Fruit fly (Drosophila melanogaster) whole organism, pupa: Measurements from ENCODE around the gene Erk7.

Experiments
- CG10348 ChIP-seq: fragments of 200-800 bp; sonication (Bioruptor generic); IDR thresholded peaks from 2 replicates; pipeline ENCODE4 v1.3.6; 2022; ENCODE audit warnings: missing biosample characterization, missing genetic modification characterization
- CG12605 ChIP-seq: fragments of 200-800 bp; sonication (Bioruptor generic); IDR thresholded peaks from 2 replicates; pipeline ENCODE4 v1.3.6; 2022; ENCODE audit warnings: missing biosample characterization, missing genetic modification characterization
- CG13204 ChIP-seq: fragments of 200-800 bp; sonication (Bioruptor generic); optimal IDR thresholded peaks from 2 replicates; lab custom pipeline; 2018; ENCODE audit warnings: missing biosample characterization, mild to moderate bottlenecking, missing genetic modification characterization, moderate library complexity
- CG14655 ChIP-seq: fragments of 200-800 bp; sonication (Bioruptor generic); optimal IDR thresholded peaks from 3 replicates; lab custom pipeline; 2017; ENCODE audit warnings: mild to moderate bottlenecking, missing biosample characterization, missing genetic modification reagents, missing genetic modification characterization
- CG15710 ChIP-seq: fragments of 200-800 bp; sonication (Bioruptor generic); optimal IDR thresholded peaks from 2 replicates; lab custom pipeline; 2018; ENCODE audit warnings: missing biosample characterization, mild to moderate bottlenecking, missing genetic modification characterization, moderate library complexity
- CG17806 ChIP-seq: fragments of 200-800 bp; sonication (Bioruptor generic); optimal IDR thresholded peaks from 2 replicates; lab custom pipeline; 2018; ENCODE audit warnings: missing biosample characterization, mild to moderate bottlenecking, missing genetic modification characterization, moderate library complexity
- CG32121 ChIP-seq: fragments of 200-800 bp; sonication (Bioruptor generic); IDR thresholded peaks from 2 replicates; pipeline ENCODE4 v1.3.6; 2022; ENCODE audit warnings: missing biosample characterization, missing genetic modification characterization
- CG34367 ChIP-seq: fragments of 200-800 bp; sonication (Bioruptor generic); optimal IDR thresholded peaks from 2 replicates; lab custom pipeline; 2018; ENCODE audit warnings: missing biosample characterization, mild to moderate bottlenecking, missing genetic modification characterization
- CG4496 ChIP-seq: fragments of 200-800 bp; sonication (Bioruptor generic); IDR thresholded peaks from 3 replicates; pipeline ENCODE4 v1.3.6; 2022; ENCODE audit warnings: missing biosample characterization, missing genetic modification characterization
- CG8159 ChIP-seq: fragments of 200-800 bp; sonication (Bioruptor generic); optimal IDR thresholded peaks from 3 replicates; lab custom pipeline; 2018; ENCODE audit warnings: missing biosample characterization, mild to moderate bottlenecking, missing genetic modification characterization, moderate library complexity
- CG8301 ChIP-seq: fragments of 200-800 bp; sonication (Bioruptor generic); optimal IDR thresholded peaks from 2 replicates; lab custom pipeline; 2018; ENCODE audit warnings: missing biosample characterization, mild to moderate bottlenecking, missing genetic modification characterization
- D1 ChIP-seq: fragments of 200-800 bp; sonication (Bioruptor generic); optimal IDR thresholded peaks from 2 replicates; lab custom pipeline; 2018; ENCODE audit warnings: missing biosample characterization, mild to moderate bottlenecking, missing genetic modification characterization, moderate library complexity
- EcR ChIP-seq: fragments of 200-800 bp; sonication (Bioruptor generic); optimal IDR thresholded peaks from 3 replicates; lab custom pipeline; 2019; ENCODE audit warnings: missing biosample characterization, missing genetic modification characterization, mild to moderate bottlenecking, moderate library complexity, missing genetic modification reagents
- Ets98B ChIP-seq: fragments of 200-800 bp; sonication (Bioruptor generic); IDR thresholded peaks from 2 replicates; pipeline ENCODE4 v1.3.6; 2022; ENCODE audit warnings: missing biosample characterization, missing genetic modification characterization
- Pif1A ChIP-seq: fragments of 200-800 bp; sonication (Bioruptor generic); optimal IDR thresholded peaks from 3 replicates; lab custom pipeline; 2016; ENCODE audit warnings: missing biosample characterization, missing genetic modification characterization
- Pif1B ChIP-seq: fragments of 200-800 bp; sonication (Bioruptor generic); optimal IDR thresholded peaks from 3 replicates; lab custom pipeline; 2016; ENCODE audit warnings: missing biosample characterization, missing genetic modification characterization
- Snoo ChIP-seq: fragments of 200-800 bp; sonication (Bioruptor generic); optimal IDR thresholded peaks from 3 replicates; lab custom pipeline; 2017; ENCODE audit warnings: missing biosample characterization, mild to moderate bottlenecking, missing genetic modification characterization, inconsistent platforms
- fd96Ca ChIP-seq: fragments of 200-800 bp; sonication (Bioruptor generic); IDR thresholded peaks from 3 replicates; pipeline ENCODE4 v1.3.6; 2022; ENCODE audit warnings: missing biosample characterization, missing genetic modification characterization
- gl ChIP-seq: fragments of 200-800 bp; sonication (Bioruptor generic); optimal IDR thresholded peaks from 2 replicates; lab custom pipeline; 2018; ENCODE audit warnings: missing biosample characterization, mild to moderate bottlenecking, missing genetic modification characterization
- rn ChIP-seq: fragments of 200-800 bp; sonication (Bioruptor generic); IDR thresholded peaks from 2 replicates; pipeline ENCODE4 v1.3.6; 2022; ENCODE audit warnings: missing biosample characterization, missing genetic modification characterization

The Erk7 gene

dm6 chrX:9295518-9295917 is 28.0 kb upstream of the Erk7 start:
- TF ChIP-seq Snoo: no peak
- no peak for TF ChIP-seq rn (GFP tag; lab: Robert Waterston, UW)
- peak; percentile 35 for TF ChIP-seq CG8159 (tag; lab: Kevin White, UChicago)
- no peak for TF ChIP-seq CG12605 (GFP tag; lab: Robert Waterston, UW)
- TF ChIP-seq CG14655 (GFP tag; lab: Kevin White, UChicago): peak; percentile 4
- no peak for TF ChIP-seq CG32121 (GFP tag; lab: Robert Waterston, UW)
- no peak for TF ChIP-seq fd96Ca
- TF ChIP-seq Pif1B (GFP tag; lab: Kevin White, UChicago): no peak
- TF ChIP-seq Pif1A (GFP tag; lab: Kevin White, UChicago): no peak
- TF ChIP-seq CG17806: peak; percentile 6
- TF ChIP-seq Ets98B: no peak
- TF ChIP-seq CG34367: no peak
- peak; percentile 15 for TF ChIP-seq CG15710
- TF ChIP-seq CG10348 (GFP tag; lab: Robert Waterston, UW): no peak
- no peak for TF ChIP-seq D1 (tag; lab: Kevin White, UChicago)
- no peak for TF ChIP-seq EcR
- TF ChIP-seq CG8301 (tag; lab: Kevin White, UChicago): no peak

dm6 chrX:9291270-9291669 is 23.8 kb upstream of the Erk7 start:
- no peak for TF ChIP-seq CG4496 (GFP tag; lab: Robert Waterston, UW)
- no peak for TF ChIP-seq CG12605 (GFP tag; lab: Robert Waterston, UW)
- no peak for TF ChIP-seq rn (GFP tag; lab: Robert Waterston, UW)
- no peak for TF ChIP-seq CG10348 (GFP tag; lab: Robert Waterston, UW)
- no peak for TF ChIP-seq Pif1A (GFP tag; lab: Kevin White, UChicago)
- no peak for TF ChIP-seq CG14655 (GFP tag; lab: Kevin White, UChicago)
- TF ChIP-seq fd96Ca: no peak

- no peak for TF ChIP-seq Ets98B
- TF ChIP-seq CG13204 (GFP tag; lab: Kevin White, UChicago): no peak
- no peak for TF ChIP-seq Pif1B (GFP tag; lab: Kevin White, UChicago)
- TF ChIP-seq CG8159 (tag; lab: Kevin White, UChicago): no peak
- no peak for TF ChIP-seq gl (tag; lab: Kevin White, UChicago)
- TF ChIP-seq rn (GFP tag; lab: Robert Waterston, UW): no peak
- TF ChIP-seq EcR: no peak
- TF ChIP-seq Pif1A (GFP tag; lab: Kevin White, UChicago): no peak
- TF ChIP-seq Snoo: no peak
- TF ChIP-seq CG32121 (GFP tag; lab: Robert Waterston, UW): no peak
- TF ChIP-seq CG8301 (tag; lab: Kevin White, UChicago): no peak
- TF ChIP-seq, all 21 proteins: peak for 0
Measured at dm6 chrX:9286386-9286785, 18.9 kb upstream of the Erk7 start.

dm6 chrX:9284024-9284738 is 16.7 kb upstream of the Erk7 start, which contains the start of gene lz:
Gene lz (plus strand): TSS chrX:9284649.
- TF ChIP-seq CG10348 (GFP tag; lab: Robert Waterston, UW): no peak
- peak; percentile 28; the same call in 1 of the 2 replicates for TF ChIP-seq CG12605 (GFP tag; lab: Robert Waterston, UW)

dm6 chrX:9282783-9283289 is 15.3 kb upstream of the Erk7 start, which contains the start of gene c11.1:
Gene c11.1 (minus strand): TSS chrX:9283117.
- TF ChIP-seq CG4496 (GFP tag; lab: Robert Waterston, UW) (peak; percentile 49; the same call in 1 of the 3 replicates), fd96Ca (no peak), CG32121 (GFP tag; lab: Robert Waterston, UW) (peak; percentile 50; the same call in 1 of the 2 replicates)

- TF ChIP-seq CG14655 (GFP tag; lab: Kevin White, UChicago) (no peak), CG8301 (tag; lab: Kevin White, UChicago) (no peak), Snoo (no peak), Ets98B (no peak), CG12605 (GFP tag; lab: Robert Waterston, UW) (no peak), CG13204 (GFP tag; lab: Kevin White, UChicago) (no peak), CG34367 (no peak), D1 (tag; lab: Kevin White, UChicago) (no peak), EcR (no peak), CG10348 (GFP tag; lab: Robert Waterston, UW) (no peak), CG8159 (tag; lab: Kevin White, UChicago) (no peak), CG15710 (no peak), gl (tag; lab: Kevin White, UChicago) (no peak), CG4496 (GFP tag; lab: Robert Waterston, UW) (no peak)
Measured at dm6 chrX:9281998-9282644, 14.6 kb upstream of the Erk7 start.
